Worm (Caenorhabditis elegans) whole organism, young adult: ENCODE results near the gene scd-1.

Experiments
- B0019.2 ChIP-seq: fragments of 200-800 bp; sonication (Bioruptor generic); conservative IDR thresholded peaks from 2 replicates; pipeline ENCODE4 v1.3.6; 2022; ENCODE audit warnings: missing genetic modification reagents, missing genetic modification characterization, missing compliant biosample characterization
- F10E7.11 ChIP-seq: sonication (generic microtip); optimal IDR thresholded peaks from 2 replicates; lab custom pipeline; 2017; ENCODE audit warnings: mild to moderate bottlenecking, missing genetic modification characterization, moderate library complexity, missing compliant biosample characterization
- F23B12.7 ChIP-seq: sonication (generic microtip); optimal IDR thresholded peaks from 2 replicates; lab custom pipeline; 2017; ENCODE audit warnings: missing genetic modification characterization, mild to moderate bottlenecking, missing compliant biosample characterization, antibody characterized with exemption, moderate library complexity; ENCODE audit not compliant: insufficient read depth
- F49E8.2 ChIP-seq: sonication (generic microtip); optimal IDR thresholded peaks from 3 replicates; lab custom pipeline; 2017; ENCODE audit warnings: missing genetic modification characterization, mild to moderate bottlenecking, missing compliant biosample characterization, antibody characterized with exemption, moderate library complexity; ENCODE audit not compliant: insufficient read depth
- F52B5.7 ChIP-seq: sonication (generic microtip); optimal IDR thresholded peaks from 2 replicates; lab custom pipeline; 2016; ENCODE audit warnings: mild to moderate bottlenecking, missing genetic modification characterization, missing compliant biosample characterization
- T07F8.4 ChIP-seq: sonication (generic microtip); optimal IDR thresholded peaks from 2 replicates; lab custom pipeline; 2016; ENCODE audit warnings: mild to moderate bottlenecking, missing genetic modification characterization, moderate library complexity, missing compliant biosample characterization
- Y53F4B.3 ChIP-seq: fragments of 200-800 bp; sonication (Bioruptor generic); IDR thresholded peaks from 2 replicates; pipeline ENCODE4 v1.3.6; 2022; ENCODE audit warnings: missing genetic modification reagents, missing genetic modification characterization, missing compliant biosample characterization
- Y53G8AR.9 ChIP-seq: fragments of 200-800 bp; sonication (Bioruptor generic); conservative IDR thresholded peaks from 2 replicates; pipeline ENCODE4 v1.3.6; 2022; ENCODE audit warnings: missing genetic modification reagents, missing genetic modification characterization, missing compliant biosample characterization
- Y56A3A.18 ChIP-seq: fragments of 200-800 bp; sonication (Bioruptor generic); IDR thresholded peaks from 2 replicates; pipeline ENCODE4 v1.3.6; 2022; ENCODE audit warnings: missing genetic modification reagents, missing genetic modification characterization, missing compliant biosample characterization
- Y67H2A.10 ChIP-seq: fragments of 200-800 bp; sonication (Bioruptor generic); conservative IDR thresholded peaks from 2 replicates; pipeline ENCODE4 v1.3.6; 2022; ENCODE audit warnings: missing genetic modification reagents, missing genetic modification characterization, missing compliant biosample characterization
- Y95B8A.8 ChIP-seq: fragments of 200-800 bp; sonication (Bioruptor generic); IDR thresholded peaks from 2 replicates; pipeline ENCODE4 v1.3.6; 2022; ENCODE audit warnings: missing genetic modification reagents, missing genetic modification characterization, missing compliant biosample characterization
- akir-1 ChIP-seq: fragments of 200-800 bp; sonication (Bioruptor generic); optimal IDR thresholded peaks from 2 replicates; lab custom pipeline; 2018; ENCODE audit warnings: mild to moderate bottlenecking, missing genetic modification characterization, moderate library complexity, missing compliant biosample characterization
- ama-1 ChIP-seq, 3 experiments: fragments of 150-350 bp in 1 of 3; sonication (generic microtip) in 2 of 3; optimal IDR thresholded peaks; 2 replicates each; lab custom pipeline; 2014 to 2018; ENCODE audit warnings: missing biosample characterization in 2 of 3, missing genetic modification characterization in 2 of 3, missing genetic modification reagents in 2 of 3
- attf-5 ChIP-seq: fragments of 200-800 bp; sonication (Bioruptor generic); optimal IDR thresholded peaks from 2 replicates; lab custom pipeline; 2018; ENCODE audit warnings: mild to moderate bottlenecking, missing genetic modification characterization, missing compliant biosample characterization
- bed-1 ChIP-seq: fragments of 200-800 bp; sonication (Bioruptor generic); IDR thresholded peaks from 2 replicates; pipeline ENCODE4 v1.3.6; 2022; ENCODE audit warnings: missing genetic modification reagents, missing genetic modification characterization, missing compliant biosample characterization
- bed-2 ChIP-seq: fragments of 200-800 bp; sonication (Bioruptor generic); IDR thresholded peaks from 2 replicates; pipeline ENCODE4 v1.3.6; 2022; ENCODE audit warnings: missing genetic modification reagents, missing genetic modification characterization, missing compliant biosample characterization
- cebp-1 ChIP-seq, 2 experiments: fragments of 200-800 bp in 1 of 2; sonication (Bioruptor generic) in 1 of 2; sonication (generic microtip) in 1 of 2; IDR thresholded peaks in 1 of 2; optimal IDR thresholded peaks in 1 of 2; 2 replicates each; pipeline versions ENCODE4 v1.3.6 to Lab custom; 2017 to 2022; ENCODE audit warnings: missing compliant biosample characterization in 2 of 2, missing genetic modification characterization in 2 of 2, mild to moderate bottlenecking in 1 of 2, missing genetic modification reagents in 1 of 2, moderate library complexity in 1 of 2
- dox-1 ChIP-seq: fragments of 200-800 bp; sonication (Bioruptor generic); IDR thresholded peaks from 2 replicates; pipeline ENCODE4 v1.3.6; 2022; ENCODE audit warnings: missing genetic modification reagents, missing genetic modification characterization, missing compliant biosample characterization
- hmg-1.2 ChIP-seq: fragments of 200-800 bp; sonication (Bioruptor generic); IDR thresholded peaks from 2 replicates; pipeline ENCODE4 v1.3.6; 2022; ENCODE audit warnings: missing genetic modification reagents, missing genetic modification characterization, missing compliant biosample characterization
- lag-1 ChIP-seq: fragments of 200-800 bp; sonication (Bioruptor generic); IDR thresholded peaks from 2 replicates; pipeline ENCODE4 v1.3.6; 2022; ENCODE audit warnings: missing genetic modification reagents, missing genetic modification characterization, missing compliant biosample characterization
- let-607 ChIP-seq, 2 experiments: fragments of 200-800 bp in 1 of 2; sonication (Bioruptor generic) in 1 of 2; sonication (generic microtip) in 1 of 2; optimal IDR thresholded peaks; 2 replicates each; lab custom pipeline; 2016 to 2018; ENCODE audit warnings: mild to moderate bottlenecking in 2 of 2, missing compliant biosample characterization in 2 of 2, missing genetic modification characterization in 2 of 2, moderate library complexity in 2 of 2, missing genotype in 1 of 2
- lin-26 ChIP-seq: fragments of 200-800 bp; sonication (Bioruptor generic); IDR thresholded peaks from 2 replicates; pipeline ENCODE4 v1.3.6; 2022; ENCODE audit warnings: missing genetic modification reagents, missing genetic modification characterization, missing compliant biosample characterization
- lin-40 ChIP-seq: sonication (generic microtip); optimal IDR thresholded peaks from 2 replicates; lab custom pipeline; 2016; ENCODE audit warnings: missing genetic modification characterization, mild to moderate bottlenecking, missing compliant biosample characterization, missing genotype, missing genetic modification reagents
- madf-6 ChIP-seq: fragments of 200-800 bp; sonication (Bioruptor generic); IDR thresholded peaks from 2 replicates; pipeline ENCODE4 v1.3.6; 2022; ENCODE audit warnings: missing genetic modification reagents, missing genetic modification characterization, missing compliant biosample characterization
- mcd-1 ChIP-seq: fragments of 200-800 bp; sonication (Bioruptor generic); IDR thresholded peaks from 2 replicates; pipeline ENCODE4 v1.3.6; 2022; ENCODE audit warnings: missing genetic modification reagents, missing genetic modification characterization, missing compliant biosample characterization
- mel-28 ChIP-seq: sonication (generic microtip); optimal IDR thresholded peaks from 2 replicates; lab custom pipeline; 2016; ENCODE audit warnings: borderline replicate concordance, mild to moderate bottlenecking, missing genetic modification characterization, missing compliant biosample characterization
- nhr-80 ChIP-seq: sonication (generic microtip); optimal IDR thresholded peaks from 2 replicates; lab custom pipeline; 2016; ENCODE audit warnings: missing genetic modification characterization, missing compliant biosample characterization
- sea-2 ChIP-seq: fragments of 200-800 bp; sonication (Bioruptor generic); IDR thresholded peaks from 2 replicates; pipeline ENCODE4 v1.3.6; 2022; ENCODE audit warnings: missing genetic modification characterization, missing compliant biosample characterization
- snpc-4 ChIP-seq, 5 experiments: fragments of 150-350 bp in 1 of 5; sonication (generic microtip) in 4 of 5; optimal IDR thresholded peaks; 2 replicates each; lab custom pipeline; 2014 to 2018; ENCODE audit warnings: missing genetic modification characterization in 5 of 5, missing biosample characterization in 3 of 5, antibody characterized with exemption in 2 of 5, mild to moderate bottlenecking in 2 of 5, missing compliant biosample characterization in 2 of 5, missing genotype in 2 of 5, moderate library complexity in 2 of 5, missing genetic modification reagents in 1 of 5
- tbp1 ChIP-seq: fragments of 200-800 bp; sonication (Bioruptor generic); optimal IDR thresholded peaks from 2 replicates; lab custom pipeline; 2018; ENCODE audit warnings: mild to moderate bottlenecking, missing genetic modification characterization, missing compliant biosample characterization
- unc-130 ChIP-seq: sonication (generic microtip); optimal IDR thresholded peaks from 2 replicates; lab custom pipeline; 2016; ENCODE audit warnings: missing genetic modification reagents, missing genetic modification characterization, missing compliant biosample characterization
- ztf-18 ChIP-seq: sonication (generic microtip); optimal IDR thresholded peaks from 2 replicates; lab custom pipeline; 2016; ENCODE audit warnings: missing genotype, mild to moderate bottlenecking, missing genetic modification characterization, missing compliant biosample characterization
- ztf-28 ChIP-seq: fragments of 200-800 bp; sonication (Bioruptor generic); IDR thresholded peaks from 2 replicates; pipeline ENCODE4 v1.3.6; 2022; ENCODE audit warnings: missing genetic modification reagents, missing genetic modification characterization, missing compliant biosample characterization
- ztf-3 ChIP-seq: fragments of 200-800 bp; sonication (Bioruptor generic); optimal IDR thresholded peaks from 2 replicates; lab custom pipeline; 2018; ENCODE audit warnings: mild to moderate bottlenecking, missing genetic modification characterization, missing compliant biosample characterization
- ztf-6 ChIP-seq: fragments of 200-800 bp; sonication (Bioruptor generic); IDR thresholded peaks from 2 replicates; pipeline ENCODE4 v1.3.6; 2022; ENCODE audit warnings: missing genetic modification reagents, missing genetic modification characterization, missing compliant biosample characterization

Gene scd-1

ce11 chrX:12458021-12458420, 67.6 kb downstream of the scd-1 start (continued):
- peak; percentile 20 for TF ChIP-seq F49E8.2
- TF ChIP-seq ztf-3 = no peak
- TF ChIP-seq lag-1 (GFP tag; lab: Robert Waterston, UW) = no peak
- peak; percentile 70 for TF ChIP-seq madf-6
- peak; percentile 69 for TF ChIP-seq F52B5.7 (tag; lab: Kevin White, UChicago)

ce11 chrX:12454290-12454795, 71.2 kb downstream of the scd-1 start, which contains the start of the genes T18D3.9 and T18D3.1:
Gene T18D3.9, minus strand, starts transcription at chrX:12454457.
Gene T18D3.1, plus strand, starts transcription at chrX:12454745.
- TF ChIP-seq Y95B8A.8 (GFP tag; lab: Robert Waterston, UW) (no peak), dox-1 (0 out of 2 replicates have a peak, but pooled peaks have one; percentile 14), T07F8.4 (tag; lab: Kevin White, UChicago) (no peak), cebp-1 (GFP tag; IDR thresholded peaks at IDR 0.05; lab: Robert Waterston, UW) (no peak), cebp-1 (tag; optimal IDR thresholded peaks at IDR 0.05; lab: Kevin White, UChicago) (peak; percentile 28), F23B12.7 (tag; lab: Kevin White, UChicago) (no peak), lin-26 (no peak), bed-1 (GFP tag; lab: Robert Waterston, UW) (no peak), ztf-28 (no peak), ztf-6 (GFP tag; lab: Robert Waterston, UW) (no peak), snpc-4 (GFP tag; optimal IDR thresholded peaks at IDR 0.05; lab: Kevin White, UChicago) (no peak), snpc-4 (tag; optimal IDR thresholded peaks at IDR 0.05; lab: Kevin White, UChicago) (no peak), B0019.2 (GFP tag; lab: Robert Waterston, UW) (no peak), Y67H2A.10 (GFP tag; lab: Robert Waterston, UW) (no peak), akir-1 (GFP tag; lab: Kevin White, UChicago) (no peak), Y56A3A.18 (no peak), nhr-80 (tag; lab: Kevin White, UChicago) (peak; percentile 52), tbp1 (peak; percentile 16), hmg-1.2 (GFP tag; lab: Robert Waterston, UW) (peak; percentile 31; the same call in 1 of the 2 replicates), mcd-1 (GFP tag; lab: Robert Waterston, UW) (peak; percentile 84), lin-40 (peak; percentile 17), let-607 (tag; optimal IDR thresholded peaks at IDR 0.05; lab: Kevin White, UChicago) (no peak), Y53G8AR.9 (GFP tag; lab: Robert Waterston, UW) (no peak), ama-1 (optimal IDR thresholded peaks at IDR 0.05; lab: Kevin White, UChicago) (no peak), ama-1 (GFP tag; optimal IDR thresholded peaks at IDR 0.05; lab: Kevin White, UChicago) (no peak), bed-2 (GFP tag; lab: Robert Waterston, UW) (no peak), mel-28 (tag; lab: Kevin White, UChicago) (no peak), sea-2 (GFP tag; lab: Robert Waterston, UW) (no peak), Y53F4B.3 (GFP tag; lab: Robert Waterston, UW) (no peak), unc-130 (no peak), attf-5 (GFP tag; lab: Kevin White, UChicago) (peak; percentile 33), ztf-18 (tag; lab: Kevin White, UChicago) (peak; percentile 45), F10E7.11 (tag; lab: Kevin White, UChicago) (no peak)
